Worm (Caenorhabditis elegans) whole organism, late embryonic: ENCODE results near the gene aldo-1.

Experiments
- ceh-31 ChIP-seq: sonication (generic microtip); optimal IDR thresholded peaks from 2 replicates; lab custom pipeline; 2016; ENCODE audit warnings: missing genetic modification characterization, missing compliant biosample characterization
- pax-1 ChIP-seq: fragments of 150-350 bp; optimal IDR thresholded peaks from 2 replicates; lab custom pipeline; 2014; ENCODE audit warnings: missing biosample characterization, missing genetic modification characterization

- TF ChIP-seq pax-1 (tag; lab: Kevin White, UChicago) (no peak), ceh-31 (no peak)
These were observed 15.3 kb upstream of the aldo-1 start for ce11 chrIII:13580076-13580475.
